Fruit fly (Drosophila melanogaster) whole organism, embryonic: ENCODE measurements around the gene CG42579.

Experiments
- Asciz ChIP-seq: fragments of 200-800 bp; sonication (Bioruptor generic); optimal IDR thresholded peaks from 2 replicates; lab custom pipeline; 2017; ENCODE audit warnings: missing biosample characterization, mild to moderate bottlenecking, missing genetic modification characterization, missing genetic modification reagents
- CG10147 ChIP-seq: fragments of 200-800 bp; sonication (Bioruptor generic); optimal IDR thresholded peaks from 2 replicates; lab custom pipeline; 2019; ENCODE audit warnings: missing biosample characterization, mild to moderate bottlenecking, missing genetic modification characterization, moderate library complexity
- CG10209 ChIP-seq: fragments of 200-800 bp; sonication (Bioruptor generic); optimal IDR thresholded peaks from 3 replicates; lab custom pipeline; 2017; ENCODE audit warnings: missing biosample characterization, mild to moderate bottlenecking, missing genetic modification characterization, missing genetic modification reagents
- CG10959 ChIP-seq: fragments of 200-800 bp; sonication (Bioruptor generic); IDR thresholded peaks from 2 replicates; pipeline ENCODE4 v1.3.6; 2022; ENCODE audit warnings: missing biosample characterization, missing genetic modification characterization
- CG12219 ChIP-seq: fragments of 200-800 bp; sonication (Bioruptor generic); optimal IDR thresholded peaks from 3 replicates; lab custom pipeline; 2018; ENCODE audit warnings: missing biosample characterization, mild to moderate bottlenecking, missing genetic modification characterization
- CG17186 ChIP-seq: fragments of 200-800 bp; sonication (Bioruptor generic); optimal IDR thresholded peaks from 3 replicates; lab custom pipeline; 2017; ENCODE audit warnings: missing biosample characterization, missing genetic modification reagents, missing genetic modification characterization
- CG2129 ChIP-seq: fragments of 200-800 bp; sonication (Bioruptor generic); IDR thresholded peaks from 2 replicates; pipeline ENCODE4 v1.3.6; 2022; ENCODE audit warnings: missing biosample characterization, missing genetic modification characterization; ENCODE audit not compliant: partially characterized antibody
- CG3163 ChIP-seq: fragments of 200-800 bp; sonication (Bioruptor generic); optimal IDR thresholded peaks from 3 replicates; lab custom pipeline; 2016; ENCODE audit warnings: missing biosample characterization, missing genetic modification characterization
- CG4360 ChIP-seq: fragments of 200-800 bp; sonication (Bioruptor generic); IDR thresholded peaks from 2 replicates; pipeline ENCODE4 v1.3.6; 2022; ENCODE audit warnings: missing biosample characterization, missing genetic modification characterization
- CG6791 ChIP-seq: fragments of 200-800 bp; sonication (Bioruptor generic); IDR thresholded peaks from 3 replicates; pipeline ENCODE4 v1.3.6; 2022; ENCODE audit warnings: missing biosample characterization, missing genetic modification characterization; ENCODE audit not compliant: partially characterized antibody
- CG7372 ChIP-seq: fragments of 200-800 bp; sonication (Bioruptor generic); IDR thresholded peaks from 2 replicates; pipeline ENCODE4 v1.3.6; 2022; ENCODE audit warnings: missing biosample characterization, missing genetic modification characterization
- CG7745 ChIP-seq: fragments of 200-800 bp; sonication (Bioruptor generic); optimal IDR thresholded peaks from 2 replicates; lab custom pipeline; 2018; ENCODE audit warnings: missing biosample characterization, mild to moderate bottlenecking, missing genetic modification characterization, moderate library complexity
- CG7839 ChIP-seq: fragments of 200-800 bp; sonication (Bioruptor generic); optimal IDR thresholded peaks from 3 replicates; lab custom pipeline; 2018; ENCODE audit warnings: missing biosample characterization, mild to moderate bottlenecking, missing genetic modification characterization, moderate library complexity
- CG7963 ChIP-seq: fragments of 200-800 bp; sonication (Bioruptor generic); IDR thresholded peaks from 3 replicates; pipeline ENCODE4 v1.3.6; 2022; ENCODE audit warnings: missing biosample characterization, missing genetic modification characterization; ENCODE audit not compliant: partially characterized antibody
- CkIIα-i1 ChIP-seq: fragments of 200-800 bp; sonication (Bioruptor generic); IDR thresholded peaks from 2 replicates; pipeline ENCODE4 v1.3.6; 2022; ENCODE audit warnings: missing biosample characterization, missing genetic modification characterization
- Dp ChIP-seq: fragments of 200-800 bp; sonication (Bioruptor generic); optimal IDR thresholded peaks from 2 replicates; lab custom pipeline; 2018; ENCODE audit warnings: missing biosample characterization, mild to moderate bottlenecking, missing genetic modification characterization, moderate library complexity
- Eip74EF ChIP-seq, 2 experiments: fragments of 200-800 bp in 1 of 2; fragments of >200 bp in 1 of 2; sonication (Bioruptor generic) in 1 of 2; optimal IDR thresholded peaks; 2 replicates each; lab custom pipeline; 2017 to 2019; ENCODE audit warnings: missing biosample characterization in 2 of 2, missing genetic modification characterization in 2 of 2, mild to moderate bottlenecking in 1 of 2, moderate library complexity in 1 of 2
- Fer1 ChIP-seq: fragments of 200-800 bp; sonication (Bioruptor generic); optimal IDR thresholded peaks from 2 replicates; lab custom pipeline; 2017; ENCODE audit warnings: missing biosample characterization, mild to moderate bottlenecking, missing genetic modification characterization
- GATAe ChIP-seq: fragments of 200-800 bp; sonication (Bioruptor generic); conservative IDR thresholded peaks from 2 replicates; pipeline ENCODE4 v1.3.6; 2022; ENCODE audit warnings: missing biosample characterization, missing genetic modification characterization
- HHEX ChIP-seq: fragments of 200-800 bp; sonication (Bioruptor generic); optimal IDR thresholded peaks from 3 replicates; lab custom pipeline; 2017; ENCODE audit warnings: missing biosample characterization, mild to moderate bottlenecking, missing genetic modification characterization, missing genetic modification reagents
- Hmx ChIP-seq: fragments of 200-800 bp; sonication (Bioruptor generic); optimal IDR thresholded peaks from 2 replicates; lab custom pipeline; 2016; ENCODE audit warnings: missing biosample characterization, missing genetic modification characterization
- Hr39 ChIP-seq: fragments of >200 bp; optimal IDR thresholded peaks from 2 replicates; lab custom pipeline; 2017
- Hsf ChIP-seq: fragments of 200-800 bp; sonication (Bioruptor generic); optimal IDR thresholded peaks from 3 replicates; lab custom pipeline; 2016; ENCODE audit warnings: missing biosample characterization, missing genetic modification characterization
- Spps ChIP-seq: fragments of 200-800 bp; sonication (Bioruptor generic); optimal IDR thresholded peaks from 2 replicates; lab custom pipeline; 2018; ENCODE audit warnings: missing biosample characterization, mild to moderate bottlenecking, missing genetic modification characterization
- Trl ChIP-seq, 3 experiments: fragments of >200 bp in 2 of 3; fragments of 200-800 bp in 1 of 3; sonication (Bioruptor generic) in 1 of 3; optimal IDR thresholded peaks; 2 replicates in 1 of 3; 3 replicates in 2 of 3; lab custom pipeline; 2016 to 2017; ENCODE audit warnings: missing biosample characterization in 1 of 3, missing genetic modification characterization in 1 of 3
- Vsx1 ChIP-seq: fragments of 200-800 bp; sonication (Bioruptor generic); optimal IDR thresholded peaks from 2 replicates; lab custom pipeline; 2017; ENCODE audit warnings: missing biosample characterization, mild to moderate bottlenecking, missing genetic modification characterization, missing genetic modification reagents
- ap ChIP-seq: fragments of 200-800 bp; sonication (Bioruptor generic); IDR thresholded peaks from 2 replicates; pipeline ENCODE4 v1.3.6; 2022; ENCODE audit warnings: missing biosample characterization, missing genetic modification characterization
- ara ChIP-seq: fragments of 200-800 bp; sonication (Bioruptor generic); IDR thresholded peaks from 2 replicates; pipeline ENCODE4 v1.3.6; 2022; ENCODE audit warnings: missing biosample characterization, missing genetic modification characterization
- bcd ChIP-seq: fragments of 200-800 bp; sonication (Bioruptor generic); optimal IDR thresholded peaks from 2 replicates; lab custom pipeline; 2017; ENCODE audit warnings: missing biosample characterization, mild to moderate bottlenecking, missing genetic modification characterization
- btn ChIP-seq: fragments of 200-800 bp; sonication (Bioruptor generic); optimal IDR thresholded peaks from 2 replicates; lab custom pipeline; 2016; ENCODE audit warnings: missing biosample characterization, missing genetic modification characterization
- chm ChIP-seq: fragments of 200-800 bp; sonication (Bioruptor generic); IDR thresholded peaks from 2 replicates; pipeline ENCODE4 v1.3.6; 2022; ENCODE audit warnings: missing biosample characterization, missing genetic modification characterization
- crc ChIP-seq: fragments of 200-800 bp; sonication (Bioruptor generic); optimal IDR thresholded peaks from 2 replicates; lab custom pipeline; 2016; ENCODE audit warnings: missing biosample characterization, missing genetic modification characterization
- dysf ChIP-seq: fragments of 200-800 bp; sonication (Bioruptor generic); IDR thresholded peaks from 3 replicates; pipeline ENCODE4 v1.3.6; 2022; ENCODE audit warnings: missing biosample characterization, missing genetic modification characterization
- grau ChIP-seq: fragments of 200-800 bp; optimal IDR thresholded peaks from 3 replicates; lab custom pipeline; 2019; ENCODE audit warnings: missing biosample characterization, mild to moderate bottlenecking, missing genetic modification characterization, moderate library complexity
- gro ChIP-seq: fragments of 200-800 bp; sonication (Bioruptor generic); optimal IDR thresholded peaks from 2 replicates; lab custom pipeline; 2016; ENCODE audit warnings: missing biosample characterization, missing genetic modification characterization
- insv ChIP-seq, 2 experiments: fragments of 200-800 bp; sonication (Bioruptor generic); optimal IDR thresholded peaks; 3 replicates each; lab custom pipeline; 2016 to 2018; ENCODE audit warnings: missing biosample characterization in 2 of 2, missing genetic modification characterization in 2 of 2
- inv ChIP-seq: fragments of 200-800 bp; sonication (Bioruptor generic); IDR thresholded peaks from 2 replicates; pipeline ENCODE4 v1.3.6; 2022; ENCODE audit warnings: missing biosample characterization, missing genetic modification characterization; ENCODE audit not compliant: partially characterized antibody
- jigr1 ChIP-seq: fragments of 200-800 bp; sonication (Bioruptor generic); IDR thresholded peaks from 3 replicates; pipeline ENCODE4 v1.3.6; 2022; ENCODE audit warnings: missing biosample characterization, missing genetic modification characterization
- kay ChIP-seq: fragments of 200-800 bp; sonication (Bioruptor generic); optimal IDR thresholded peaks from 2 replicates; lab custom pipeline; 2016; ENCODE audit warnings: missing biosample characterization, missing genetic modification characterization
- klu ChIP-seq: fragments of 200-800 bp; sonication (Bioruptor generic); IDR thresholded peaks from 2 replicates; pipeline ENCODE4 v1.3.6; 2022; ENCODE audit warnings: missing biosample characterization, missing genetic modification characterization
- lab ChIP-seq: fragments of 200-800 bp; sonication (Bioruptor generic); optimal IDR thresholded peaks from 3 replicates; lab custom pipeline; 2017; ENCODE audit warnings: missing biosample characterization, missing genetic modification characterization, mild to moderate bottlenecking, moderate library complexity, missing genetic modification reagents
- lbe ChIP-seq: fragments of 200-800 bp; sonication (Bioruptor generic); optimal IDR thresholded peaks from 2 replicates; lab custom pipeline; 2016; ENCODE audit warnings: missing biosample characterization, mild to moderate bottlenecking, missing genetic modification characterization
- org-1 ChIP-seq: fragments of 200-800 bp; sonication (Bioruptor generic); optimal IDR thresholded peaks from 2 replicates; lab custom pipeline; 2017; ENCODE audit warnings: missing biosample characterization, missing genetic modification characterization
- pfk ChIP-seq: fragments of 200-800 bp; sonication (Bioruptor generic); optimal IDR thresholded peaks from 2 replicates; lab custom pipeline; 2018; ENCODE audit warnings: missing biosample characterization, mild to moderate bottlenecking, missing genetic modification characterization, moderate library complexity
- pnt ChIP-seq: fragments of 200-800 bp; sonication (Bioruptor generic); optimal IDR thresholded peaks from 3 replicates; lab custom pipeline; 2016; ENCODE audit warnings: missing biosample characterization, missing genetic modification characterization
- repo ChIP-seq: fragments of 200-800 bp; sonication (Bioruptor generic); optimal IDR thresholded peaks from 2 replicates; lab custom pipeline; 2016; ENCODE audit warnings: missing biosample characterization, missing genetic modification characterization
- scrt ChIP-seq: fragments of 200-800 bp; sonication (Bioruptor generic); optimal IDR thresholded peaks from 2 replicates; lab custom pipeline; 2018; ENCODE audit warnings: missing biosample characterization, mild to moderate bottlenecking, missing genetic modification characterization, moderate library complexity
- slbo ChIP-seq: fragments of 200-800 bp; sonication (Bioruptor generic); IDR thresholded peaks from 2 replicates; pipeline ENCODE4 v1.3.6; 2022; ENCODE audit warnings: missing biosample characterization, missing genetic modification characterization
- unc-4 ChIP-seq: fragments of 200-800 bp; sonication (Bioruptor generic); IDR thresholded peaks from 2 replicates; pipeline ENCODE4 v1.3.6; 2022; ENCODE audit warnings: missing biosample characterization, missing genetic modification characterization; ENCODE audit not compliant: partially characterized antibody

CG42579 gene

DNA sequence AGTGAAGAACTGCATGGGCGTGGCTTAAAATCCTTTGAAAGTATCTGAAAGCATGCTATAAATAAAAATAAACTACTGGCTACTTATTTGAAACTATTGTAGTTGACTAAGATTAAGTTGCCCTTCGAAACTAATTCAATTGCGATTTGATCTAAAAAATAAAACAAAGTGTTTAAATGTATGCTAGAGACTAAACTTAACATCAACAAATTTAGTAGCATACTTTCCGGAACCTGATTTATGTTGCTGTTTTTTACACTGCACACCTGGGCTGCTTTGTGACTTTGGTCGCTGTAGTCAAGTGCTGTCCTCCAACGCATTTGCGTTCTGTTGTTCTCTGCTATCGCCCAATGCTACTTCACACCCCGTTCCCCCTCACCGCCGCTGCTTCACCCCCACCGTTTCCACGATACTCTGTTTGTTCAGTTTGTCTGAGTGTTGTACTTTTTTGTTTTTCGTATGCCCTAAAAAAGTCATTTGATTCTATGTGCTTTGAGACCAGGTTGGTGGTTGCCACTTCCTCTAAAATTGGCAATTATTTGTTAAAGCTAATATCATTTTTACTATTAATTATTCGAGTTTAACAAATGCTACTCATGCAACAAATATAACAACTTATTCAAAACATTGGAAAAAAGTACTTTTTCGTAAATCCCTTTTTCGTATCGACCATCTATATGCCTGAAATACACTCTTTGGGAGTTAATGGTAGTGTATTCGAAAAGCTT is 24.5 kb upstream of the CG42579 start (continued):
- TF ChIP-seq CG4360 (GFP tag; lab: Robert Waterston, UW): no peak
- TF ChIP-seq Dp (GFP tag; lab: Kevin White, UChicago): no peak
- TF ChIP-seq CkIIα-i1 (GFP tag; lab: Robert Waterston, UW): no peak
- peak; percentile 21 for TF ChIP-seq org-1 (GFP tag; lab: Kevin White, UChicago)
- TF ChIP-seq dysf (GFP tag; lab: Robert Waterston, UW): peak; percentile 56; the same call in 2 of the 3 replicates
- peak; percentile 20 for TF ChIP-seq Hsf (GFP tag; lab: Kevin White, UChicago)
- no peak for TF ChIP-seq Trl (optimal IDR thresholded peaks at IDR 0.05; lab: Kevin White, UChicago)
- peak; percentile 8 for TF ChIP-seq Trl (GFP tag; optimal IDR thresholded peaks at IDR 0.05; lab: Kevin White, UChicago)
- TF ChIP-seq ap (GFP tag; lab: Robert Waterston, UW): no peak
- TF ChIP-seq CG10959: no peak
- no peak for TF ChIP-seq kay (GFP tag; lab: Kevin White, UChicago)
- peak; percentile 59 for TF ChIP-seq grau (tag; lab: Kevin White, UChicago)
- no peak for TF ChIP-seq repo (GFP tag; lab: Kevin White, UChicago)
- peak; percentile 60 for TF ChIP-seq slbo (GFP tag; lab: Robert Waterston, UW)
- peak; percentile 42 for TF ChIP-seq CG10147 (GFP tag; lab: Kevin White, UChicago)
- TF ChIP-seq CG3163 (GFP tag; lab: Kevin White, UChicago): no peak
- peak; percentile 77 for TF ChIP-seq Fer1
- no peak for TF ChIP-seq pfk
- TF ChIP-seq pnt (GFP tag; lab: Kevin White, UChicago): no peak
- peak; percentile 40 for TF ChIP-seq bcd
- no peak for TF ChIP-seq CG7372 (GFP tag; lab: Robert Waterston, UW)
- peak; percentile 63 for TF ChIP-seq GATAe (GFP tag; lab: Robert Waterston, UW)
- peak; percentile 36 for TF ChIP-seq lbe (GFP tag; lab: Kevin White, UChicago)
- no peak for TF ChIP-seq CG12219
- no peak for TF ChIP-seq CG17186 (GFP tag; lab: Kevin White, UChicago)
- TF ChIP-seq btn (GFP tag; lab: Kevin White, UChicago): no peak
- TF ChIP-seq CG7839 (tag; lab: Kevin White, UChicago): peak; percentile 46
- TF ChIP-seq Hmx (GFP tag; lab: Kevin White, UChicago): no peak
- TF ChIP-seq insv (GFP tag; optimal IDR thresholded peaks at IDR 0.05; lab: Kevin White, UChicago): no peak
- no peak; the same call in 2 of the 3 replicates for TF ChIP-seq jigr1 (GFP tag; lab: Robert Waterston, UW)
- TF ChIP-seq ara: no peak; the same call in 1 of the 2 replicates
- no peak for TF ChIP-seq unc-4 (GFP tag; lab: Robert Waterston, UW)
- no peak for TF ChIP-seq crc (GFP tag; lab: Kevin White, UChicago)
- TF ChIP-seq Asciz (GFP tag; lab: Kevin White, UChicago): peak; percentile 32
- peak; percentile 81 for TF ChIP-seq lab (GFP tag; lab: Kevin White, UChicago)
- TF ChIP-seq gro: no peak
- no peak for TF ChIP-seq CG7963
- peak in 1 of 2 experiments; percentile 27 for TF ChIP-seq Eip74EF (GFP tag; optimal IDR thresholded peaks at IDR 0.05; lab: Kevin White, UChicago)
- TF ChIP-seq scrt (GFP tag; lab: Kevin White, UChicago): peak; percentile 38
- no peak for TF ChIP-seq CG7745 (tag; lab: Kevin White, UChicago)
- TF ChIP-seq inv (GFP tag; lab: Robert Waterston, UW): no peak
- TF ChIP-seq Spps (tag; lab: Kevin White, UChicago): no peak
- TF ChIP-seq chm (GFP tag; lab: Robert Waterston, UW): no peak
- peak; percentile 22 for TF ChIP-seq CG10209 (GFP tag; lab: Kevin White, UChicago)
- peak; percentile 56 for TF ChIP-seq HHEX (GFP tag; lab: Kevin White, UChicago)
- TF ChIP-seq Vsx1: peak; percentile 31
- no peak for TF ChIP-seq klu (GFP tag; lab: Robert Waterston, UW)
- TF ChIP-seq Hr39 (lab: Kevin White, UChicago): no peak
- TF ChIP-seq CG6791 (GFP tag; lab: Robert Waterston, UW): no peak
- TF ChIP-seq CG2129 (GFP tag; lab: Robert Waterston, UW): no peak
